Worm (Caenorhabditis elegans): Measurements from ENCODE around the gene famh-136.

The famh-136 gene

DNA sequence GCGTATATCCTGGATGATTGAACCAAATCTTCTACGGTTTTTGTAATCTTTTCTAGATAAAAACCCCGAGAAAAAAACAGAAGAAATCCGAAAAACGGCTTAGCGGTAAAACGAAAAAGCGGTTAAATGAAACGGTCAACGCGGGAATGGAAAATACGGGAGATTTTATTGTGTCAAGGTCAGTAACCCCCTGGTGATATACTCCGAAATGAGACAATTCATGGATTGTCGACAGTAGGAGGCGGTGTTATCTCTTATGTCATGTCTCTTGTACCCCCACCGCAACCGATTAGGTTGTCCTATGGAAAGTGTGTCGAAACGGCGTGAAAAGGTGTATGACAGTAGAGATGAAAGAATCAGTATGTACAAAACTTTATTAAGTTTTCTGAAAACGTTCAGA, 43.4 kb upstream of the famh-136 start:
- TF ChIP-seq ccch-3 (GFP tag; optimal IDR thresholded peaks at IDR 0.05) (no peak), rpc-1 (optimal IDR thresholded peaks at IDR 0.05) (no peak), rpc-1 (tag; optimal IDR thresholded peaks at IDR 0.05) (no peak), egl-44 (GFP tag; IDR thresholded peaks at IDR 0.05) (no peak), T07F8.4 (tag; optimal IDR thresholded peaks at IDR 0.05) (no peak), aptf-2 (GFP tag; conservative IDR thresholded peaks at IDR 0.05) (no peak), athp-1 (tag; optimal IDR thresholded peaks at IDR 0.05) (no peak), nfyb-1 (GFP tag; IDR thresholded peaks at IDR 0.05) (no peak), hsf-1 (GFP tag; IDR thresholded peaks at IDR 0.05) (no peak), zim-3 (tag; optimal IDR thresholded peaks at IDR 0.05) (no peak), pbrm-1 (GFP tag; IDR thresholded peaks at IDR 0.05) (no peak), die-1 (tag; optimal IDR thresholded peaks at IDR 0.05) (no peak)

ce11 chrIII:8845114-8845513, 42.4 kb upstream of the famh-136 start, which contains the start of gene F44E2.6:
TSS of gene F44E2.6 (minus strand) at chrIII:8845214.
- TF ChIP-seq bed-2 (GFP tag; IDR thresholded peaks at IDR 0.05), result no peak

DNA sequence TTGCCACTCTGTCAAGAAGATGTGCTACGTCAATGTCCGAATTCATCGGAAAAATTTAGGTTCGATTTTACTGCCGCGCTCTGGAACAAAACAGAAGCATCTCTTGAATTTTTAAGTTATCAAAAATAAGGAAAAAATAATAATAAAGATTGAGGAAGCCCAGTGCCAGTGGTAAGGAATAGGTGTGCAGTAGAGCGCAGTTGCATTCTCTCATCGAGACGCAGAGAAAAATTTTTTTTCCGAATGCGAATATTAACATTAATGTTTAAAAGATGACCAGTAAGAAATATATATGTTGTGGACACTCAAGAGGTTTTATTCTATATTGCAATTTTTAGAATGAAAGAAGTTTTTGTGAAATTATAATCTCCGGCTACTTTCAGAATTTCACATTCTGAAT, 39.8 kb upstream of the famh-136 start:
- no peak for TF ChIP-seq unc-62 (GFP tag; optimal IDR thresholded peaks at IDR 0.05)
- no peak for TF ChIP-seq cebp-1 (GFP tag; IDR thresholded peaks at IDR 0.05)
- no peak for TF ChIP-seq cebp-1 (tag; optimal IDR thresholded peaks at IDR 0.05)
- TF ChIP-seq lin-26 (GFP tag; IDR thresholded peaks at IDR 0.05), result no peak
- TF ChIP-seq ceh-58 (GFP tag; IDR thresholded peaks at IDR 0.05), result no peak
- TF ChIP-seq egl-44 (GFP tag; IDR thresholded peaks at IDR 0.05), result no peak
- TF ChIP-seq lin-35 (GFP tag; optimal IDR thresholded peaks at IDR 0.05), result no peak
- TF ChIP-seq ets-4 (GFP tag; optimal IDR thresholded peaks at IDR 0.05), result no peak
- peak; percentile 37 for TF ChIP-seq attf-5 (GFP tag; optimal IDR thresholded peaks at IDR 0.05)
- no peak for TF ChIP-seq ztf-25 (GFP tag; IDR thresholded peaks at IDR 0.05)
- peak; percentile 89 for TF ChIP-seq mcd-1 (GFP tag; IDR thresholded peaks at IDR 0.05)
- no peak for TF ChIP-seq lir-1 (GFP tag; conservative IDR thresholded peaks at IDR 0.05)
- TF ChIP-seq lsy-27 (tag; optimal IDR thresholded peaks at IDR 0.05; ENCODE audit: borderline replicate concordance, insufficient read depth), result no peak
- no peak for TF ChIP-seq snpc-4 (GFP tag; optimal IDR thresholded peaks at IDR 0.05)
- TF ChIP-seq snpc-4 (tag; optimal IDR thresholded peaks at IDR 0.05), result peak in 1 of 4 experiments; percentile 27
- no peak for TF ChIP-seq aptf-3 (GFP tag; IDR thresholded peaks at IDR 0.05)
- peak; percentile 30; the same call in 1 of the 2 replicates for TF ChIP-seq madf-6 (GFP tag; IDR thresholded peaks at IDR 0.05)
- TF ChIP-seq pha-4 (tag; optimal IDR thresholded peaks at IDR 0.05), result no peak
- TF ChIP-seq B0261.1 (tag; optimal IDR thresholded peaks at IDR 0.05), result no peak
- TF ChIP-seq lag-1 (GFP tag; IDR thresholded peaks at IDR 0.05), result no peak
- TF ChIP-seq bed-2 (GFP tag; IDR thresholded peaks at IDR 0.05), result no peak
- peak; percentile 30; the same call in 1 of the 2 replicates for TF ChIP-seq hmg-1.2 (GFP tag; IDR thresholded peaks at IDR 0.05)
- peak; percentile 38 for TF ChIP-seq ztf-18 (tag; optimal IDR thresholded peaks at IDR 0.05)

DNA sequence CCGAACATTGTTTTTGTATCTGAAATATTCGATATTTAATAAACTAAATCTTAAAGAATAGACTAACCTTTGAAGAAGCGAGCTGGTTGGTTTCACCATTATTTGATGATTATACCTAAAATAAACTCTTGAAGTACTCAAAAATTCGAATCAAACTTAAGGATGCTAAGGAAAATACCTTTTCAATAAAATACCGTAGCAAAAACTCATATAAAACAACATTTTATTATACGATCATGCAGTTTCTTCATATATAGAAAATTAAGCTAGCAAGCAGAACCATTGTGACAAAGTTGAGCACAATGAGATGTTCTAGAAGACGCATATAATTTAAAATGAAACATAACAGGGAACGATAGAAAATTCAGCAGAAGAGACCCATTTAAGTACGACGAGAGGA, 39.2 kb upstream of the famh-136 start, which contains the start of gene F44E2.7:
Gene F44E2.7, minus strand, starts transcription at position 101 of the 400 bp plus-strand sequence.
- TF ChIP-seq mcd-1 (GFP tag; IDR thresholded peaks at IDR 0.05) (no peak), B0035.1 (tag; optimal IDR thresholded peaks at IDR 0.05) (no peak), unc-62 (GFP tag; optimal IDR thresholded peaks at IDR 0.05) (no peak), egl-18 (GFP tag; IDR thresholded peaks at IDR 0.05) (no peak), nfya-2 (GFP tag; IDR thresholded peaks at IDR 0.05) (no peak), sea-2 (GFP tag; IDR thresholded peaks at IDR 0.05) (no peak)

All from whole organism, young adult.